Worm (Caenorhabditis elegans) whole organism, midembryonic: Measurements from ENCODE around the gene B0416.5.

Experiments used
- T22C8.4 ChIP-seq: fragments of 200-800 bp; sonication (Bioruptor generic); IDR thresholded peaks from 2 replicates; pipeline ENCODE4 v1.3.6; 2022; ENCODE audit warnings: missing genetic modification characterization, missing compliant biosample characterization
- cog-1 ChIP-seq: sonication (generic microtip); optimal IDR thresholded peaks from 2 replicates; lab custom pipeline; 2016; ENCODE audit warnings: missing genetic modification characterization, missing compliant biosample characterization
- flt-1 ChIP-seq: fragments of 200-800 bp; sonication (Bioruptor generic); IDR thresholded peaks from 2 replicates; pipeline ENCODE4 v1.3.6; 2022; ENCODE audit warnings: missing genetic modification characterization, missing compliant biosample characterization
- klf-2 ChIP-seq: fragments of 200-800 bp; sonication (Bioruptor generic); conservative IDR thresholded peaks from 2 replicates; pipeline ENCODE4 v1.3.6; 2022; ENCODE audit warnings: missing genetic modification reagents, missing genetic modification characterization, missing compliant biosample characterization
- med-1 ChIP-seq: sonication (generic microtip); optimal IDR thresholded peaks from 2 replicates; lab custom pipeline; 2017; ENCODE audit warnings: missing genetic modification characterization, mild to moderate bottlenecking, missing compliant biosample characterization, antibody characterized with exemption, missing genetic modification reagents; ENCODE audit not compliant: insufficient read depth
- ref-1 ChIP-seq: fragments of 200-800 bp; sonication (Bioruptor generic); conservative IDR thresholded peaks from 2 replicates; pipeline ENCODE4 v1.3.6; 2022; ENCODE audit warnings: missing genetic modification reagents, missing genetic modification characterization, missing compliant biosample characterization
- tab-1 ChIP-seq: fragments of 200-800 bp; sonication (Bioruptor generic); IDR thresholded peaks from 2 replicates; pipeline ENCODE4 v1.3.6; 2022; ENCODE audit warnings: missing genetic modification characterization, missing compliant biosample characterization
- ztf-23 ChIP-seq: fragments of 200-800 bp; sonication (Bioruptor generic); IDR thresholded peaks from 2 replicates; pipeline ENCODE4 v1.3.6; 2022; ENCODE audit warnings: missing genetic modification reagents, missing genetic modification characterization, missing compliant biosample characterization

- TF ChIP-seq tab-1 (GFP tag; lab: Robert Waterston, UW) (no peak), ref-1 (GFP tag; lab: Robert Waterston, UW) (no peak), T22C8.4 (GFP tag; lab: Robert Waterston, UW) (no peak), klf-2 (no peak), flt-1 (GFP tag; lab: Robert Waterston, UW) (no peak), med-1 (no peak), ztf-23 (GFP tag; lab: Robert Waterston, UW) (no peak), cog-1 (no peak)
Measured at ce11 chrX:9303422-9303821, 32.8 kb upstream of the B0416.5 start, which contains the start of gene tmc-2.
